Fruit fly (Drosophila melanogaster) whole organism, prepupa: ENCODE measurements around the gene trk.

Experiments
- CG10631 ChIP-seq: fragments of 200-800 bp; sonication (Bioruptor generic); optimal IDR thresholded peaks from 2 replicates; lab custom pipeline; 2016; ENCODE audit warnings: missing biosample characterization, missing genetic modification characterization
- CG10669 ChIP-seq: fragments of 200-800 bp; sonication (Bioruptor generic); optimal IDR thresholded peaks from 3 replicates; lab custom pipeline; 2018; ENCODE audit warnings: missing biosample characterization, mild to moderate bottlenecking, missing genetic modification characterization, moderate library complexity
- CG11294 ChIP-seq: fragments of 200-800 bp; sonication (Bioruptor generic); IDR thresholded peaks from 2 replicates; pipeline ENCODE4 v1.3.6; 2022; ENCODE audit warnings: missing biosample characterization, missing genetic modification characterization
- CG11762 ChIP-seq: fragments of 200-800 bp; sonication (Bioruptor generic); optimal IDR thresholded peaks from 3 replicates; lab custom pipeline; 2016; ENCODE audit warnings: missing biosample characterization, missing genetic modification characterization; ENCODE audit not compliant: insufficient read depth
- CG11902 ChIP-seq: fragments of 200-800 bp; sonication (Bioruptor generic); optimal IDR thresholded peaks from 3 replicates; lab custom pipeline; 2016; ENCODE audit warnings: missing biosample characterization, missing genetic modification characterization
- CG15336 ChIP-seq: fragments of 200-800 bp; sonication (Bioruptor generic); IDR thresholded peaks from 2 replicates; pipeline ENCODE4 v1.3.6; 2022; ENCODE audit warnings: missing biosample characterization, missing genetic modification characterization
- CG3032 ChIP-seq: fragments of 200-800 bp; optimal IDR thresholded peaks from 2 replicates; lab custom pipeline; 2019; ENCODE audit warnings: missing biosample characterization, mild to moderate bottlenecking, missing genetic modification characterization, moderate library complexity
- CG31627 ChIP-seq: fragments of 200-800 bp; sonication (Bioruptor generic); optimal IDR thresholded peaks from 3 replicates; lab custom pipeline; 2016; ENCODE audit warnings: missing biosample characterization, missing genetic modification characterization
- CG34406 ChIP-seq: fragments of 200-800 bp; sonication (Bioruptor generic); optimal IDR thresholded peaks from 3 replicates; lab custom pipeline; 2016; ENCODE audit warnings: missing biosample characterization, missing genetic modification characterization
- CG3919 ChIP-seq: fragments of 200-800 bp; sonication (Bioruptor generic); optimal IDR thresholded peaks from 3 replicates; lab custom pipeline; 2016; ENCODE audit warnings: missing biosample characterization, missing genetic modification characterization
- CG4318 ChIP-seq: fragments of 200-800 bp; sonication (Bioruptor generic); optimal IDR thresholded peaks from 3 replicates; lab custom pipeline; 2017; ENCODE audit warnings: missing biosample characterization, mild to moderate bottlenecking, missing genetic modification characterization
- CG6163 ChIP-seq: fragments of 200-800 bp; sonication (Bioruptor generic); IDR thresholded peaks from 3 replicates; pipeline ENCODE4 v1.3.6; 2022; ENCODE audit warnings: missing biosample characterization, missing genetic modification characterization
- CG6276 ChIP-seq: fragments of 200-800 bp; sonication (Bioruptor generic); optimal IDR thresholded peaks from 2 replicates; lab custom pipeline; 2017; ENCODE audit warnings: missing biosample characterization, mild to moderate bottlenecking, missing genetic modification characterization
- CG6792 ChIP-seq: fragments of 200-800 bp; sonication (Bioruptor generic); optimal IDR thresholded peaks from 3 replicates; lab custom pipeline; 2016; ENCODE audit warnings: missing biosample characterization, missing genetic modification characterization
- CG6808 ChIP-seq: fragments of 200-800 bp; sonication (Bioruptor generic); optimal IDR thresholded peaks from 3 replicates; lab custom pipeline; 2017; ENCODE audit warnings: missing biosample characterization, missing genetic modification characterization, mild to moderate bottlenecking, moderate library complexity, missing genetic modification reagents
- CG7368 ChIP-seq: fragments of 200-800 bp; sonication (Bioruptor generic); optimal IDR thresholded peaks from 3 replicates; lab custom pipeline; 2016; ENCODE audit warnings: missing biosample characterization, missing genetic modification characterization
- CG8119 ChIP-seq: fragments of 200-800 bp; sonication (Bioruptor generic); IDR thresholded peaks from 3 replicates; pipeline ENCODE4 v1.3.6; 2022; ENCODE audit warnings: missing biosample characterization, missing genetic modification characterization
- CG8319 ChIP-seq: fragments of 200-800 bp; sonication (Bioruptor generic); optimal IDR thresholded peaks from 3 replicates; lab custom pipeline; 2016; ENCODE audit warnings: missing biosample characterization, missing genetic modification characterization
- CG8632 ChIP-seq: fragments of 200-800 bp; sonication (Bioruptor generic); optimal IDR thresholded peaks from 3 replicates; lab custom pipeline; 2016; ENCODE audit warnings: missing biosample characterization, missing genetic modification characterization
- CG9139 ChIP-seq: fragments of 200-800 bp; sonication (Bioruptor generic); optimal IDR thresholded peaks from 3 replicates; lab custom pipeline; 2017; ENCODE audit warnings: missing biosample characterization, mild to moderate bottlenecking, missing genetic modification characterization
- Eip75B ChIP-seq: fragments of 200-800 bp; sonication (Bioruptor generic); optimal IDR thresholded peaks from 3 replicates; lab custom pipeline; 2016; ENCODE audit warnings: missing biosample characterization, missing genetic modification characterization
- Eip78C ChIP-seq: fragments of 200-800 bp; sonication (Bioruptor generic); peaks from one replicate; lab custom pipeline; 2016; ENCODE audit warnings: missing biosample characterization, missing genetic modification characterization
- Eip93F ChIP-seq: fragments of 200-800 bp; sonication (Bioruptor generic); optimal IDR thresholded peaks from 2 replicates; lab custom pipeline; 2016; ENCODE audit warnings: missing biosample characterization, mild to moderate bottlenecking, missing genetic modification characterization
- Ets21C ChIP-seq: fragments of 200-800 bp; sonication (Bioruptor generic); optimal IDR thresholded peaks from 3 replicates; lab custom pipeline; 2016; ENCODE audit warnings: missing biosample characterization, missing genetic modification characterization
- Ets96B ChIP-seq: fragments of 200-800 bp; optimal IDR thresholded peaks from 2 replicates; lab custom pipeline; 2019; ENCODE audit warnings: missing biosample characterization, mild to moderate bottlenecking, missing genetic modification characterization, moderate library complexity
- Gug ChIP-seq: fragments of 200-800 bp; sonication (Bioruptor generic); IDR thresholded peaks from 2 replicates; pipeline ENCODE4 v1.3.6; 2022; ENCODE audit warnings: missing biosample characterization, missing genetic modification characterization
- Hr38 ChIP-seq: sonication (Bioruptor generic); optimal IDR thresholded peaks from 2 replicates; lab custom pipeline; 2016; ENCODE audit warnings: missing biosample characterization, missing genetic modification characterization
- Hr39 ChIP-seq: fragments of 200-800 bp; sonication (Bioruptor generic); optimal IDR thresholded peaks from 2 replicates; lab custom pipeline; 2016; ENCODE audit warnings: missing biosample characterization, missing genetic modification characterization
- Hr4 ChIP-seq: fragments of 200-800 bp; sonication (Bioruptor generic); optimal IDR thresholded peaks from 3 replicates; lab custom pipeline; 2016; ENCODE audit warnings: missing biosample characterization, missing genetic modification characterization
- Lpt ChIP-seq: fragments of 200-800 bp; sonication (Bioruptor generic); optimal IDR thresholded peaks from 3 replicates; lab custom pipeline; 2016; ENCODE audit warnings: missing biosample characterization, missing genetic modification characterization
- Met ChIP-seq: fragments of 200-800 bp; sonication (Bioruptor generic); optimal IDR thresholded peaks from 3 replicates; lab custom pipeline; 2016; ENCODE audit warnings: missing biosample characterization, missing genetic modification characterization
- OdsH ChIP-seq: fragments of 200-800 bp; sonication (Bioruptor generic); optimal IDR thresholded peaks from 3 replicates; lab custom pipeline; 2016; ENCODE audit warnings: missing biosample characterization, missing genetic modification characterization
- Smox ChIP-seq: fragments of 200-800 bp; sonication (Bioruptor generic); optimal IDR thresholded peaks from 3 replicates; lab custom pipeline; 2016; ENCODE audit warnings: missing biosample characterization, missing genetic modification characterization
- Sox102F ChIP-seq: fragments of 200-800 bp; sonication (Bioruptor generic); optimal IDR thresholded peaks from 2 replicates; lab custom pipeline; 2016; ENCODE audit warnings: missing biosample characterization, mild to moderate bottlenecking, missing genetic modification characterization
- Sox14 ChIP-seq: fragments of 200-800 bp; sonication (Bioruptor generic); optimal IDR thresholded peaks from 3 replicates; lab custom pipeline; 2016; ENCODE audit warnings: missing biosample characterization, missing genetic modification characterization
- Sox15 ChIP-seq: fragments of 200-800 bp; sonication (Bioruptor generic); optimal IDR thresholded peaks from 3 replicates; lab custom pipeline; 2016; ENCODE audit warnings: missing biosample characterization, missing genetic modification characterization
- achi ChIP-seq: fragments of 200-800 bp; sonication (Bioruptor generic); optimal IDR thresholded peaks from 3 replicates; lab custom pipeline; 2016; ENCODE audit warnings: missing biosample characterization, missing genetic modification characterization
- acj6 ChIP-seq: fragments of 200-800 bp; sonication (Bioruptor generic); optimal IDR thresholded peaks from 3 replicates; lab custom pipeline; 2016; ENCODE audit warnings: missing biosample characterization, missing genetic modification characterization
- cyc ChIP-seq: fragments of 200-800 bp; sonication (Bioruptor generic); optimal IDR thresholded peaks from 3 replicates; lab custom pipeline; 2016; ENCODE audit warnings: missing biosample characterization, missing genetic modification characterization
- dac ChIP-seq: fragments of 200-800 bp; sonication (Bioruptor generic); optimal IDR thresholded peaks from 2 replicates; lab custom pipeline; 2017; ENCODE audit warnings: missing biosample characterization, mild to moderate bottlenecking, missing genetic modification characterization
- esn ChIP-seq: fragments of 200-800 bp; sonication (Bioruptor generic); optimal IDR thresholded peaks from 2 replicates; lab custom pipeline; 2016; ENCODE audit warnings: missing biosample characterization, mild to moderate bottlenecking, missing genetic modification characterization, moderate library complexity
- fd59A ChIP-seq: fragments of 200-800 bp; sonication (Bioruptor generic); optimal IDR thresholded peaks from 2 replicates; lab custom pipeline; 2017; ENCODE audit warnings: missing biosample characterization, mild to moderate bottlenecking, missing genetic modification characterization, missing genetic modification reagents
- fkh ChIP-seq: fragments of 200-800 bp; sonication (Bioruptor generic); optimal IDR thresholded peaks from 3 replicates; lab custom pipeline; 2017; ENCODE audit warnings: missing biosample characterization, mild to moderate bottlenecking, missing genetic modification characterization, moderate library complexity
- lz ChIP-seq: fragments of 200-800 bp; sonication (Bioruptor generic); optimal IDR thresholded peaks from 3 replicates; lab custom pipeline; 2016; ENCODE audit warnings: missing biosample characterization, missing genetic modification characterization
- salr ChIP-seq, 2 experiments: fragments of 200-800 bp; sonication (Bioruptor generic); optimal IDR thresholded peaks; 3 replicates each; lab custom pipeline; 2016 to 2018; ENCODE audit warnings: missing biosample characterization in 2 of 2, missing genetic modification characterization in 2 of 2, mild to moderate bottlenecking in 1 of 2
- topi ChIP-seq: fragments of 200-800 bp; sonication (Bioruptor generic); optimal IDR thresholded peaks from 3 replicates; lab custom pipeline; 2016; ENCODE audit warnings: missing biosample characterization, missing genetic modification characterization
- vri ChIP-seq: fragments of 200-800 bp; sonication (Bioruptor generic); optimal IDR thresholded peaks from 3 replicates; lab custom pipeline; 2016; ENCODE audit warnings: missing biosample characterization, mild to moderate bottlenecking, missing genetic modification characterization

trk gene

dm6 chr2L:10303786-10304185, 31.7 kb upstream of the trk start, which contains the start of gene nmd:
Gene nmd (minus strand): TSS chr2L:10303947.
- TF ChIP-seq Sox102F (GFP tag; lab: Kevin White, UChicago): no peak
- TF ChIP-seq CG31627: peak; percentile 2
- no peak for TF ChIP-seq Ets96B (tag; lab: Kevin White, UChicago)
- no peak for TF ChIP-seq CG10669
- TF ChIP-seq vri (GFP tag; lab: Kevin White, UChicago): no peak
- TF ChIP-seq esn (GFP tag; lab: Kevin White, UChicago): peak; percentile 30
- peak; percentile 45 for TF ChIP-seq Eip78C (GFP tag; lab: Kevin White, UChicago)
- no peak for TF ChIP-seq Hr4 (GFP tag; lab: Kevin White, UChicago)
- peak; percentile 34 for TF ChIP-seq Sox14 (GFP tag; lab: Kevin White, UChicago)

DNA sequence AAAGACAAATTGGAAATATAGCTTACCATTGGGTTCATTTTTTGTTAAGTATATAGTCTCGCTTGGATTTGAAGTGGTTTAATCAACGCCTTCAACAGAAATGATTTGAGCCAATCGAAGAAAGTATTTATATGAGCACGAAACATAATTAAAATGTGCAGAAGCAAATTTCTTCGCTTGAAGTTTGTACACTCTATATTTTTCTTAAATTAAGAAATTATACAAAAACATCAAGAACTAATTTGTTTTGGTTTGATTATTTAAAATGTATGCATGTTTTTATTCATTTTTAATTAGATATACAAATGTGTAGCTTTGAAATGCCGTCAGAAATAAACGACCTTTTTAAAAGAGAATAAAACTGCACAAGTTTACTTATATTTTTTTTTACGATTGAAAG, 29.8 kb upstream of the trk start, which contains the start of gene CG13138:
TSS of gene CG13138 (minus strand) at position 101 of the 400 bp plus-strand sequence.
- TF ChIP-seq fkh (GFP tag; lab: Kevin White, UChicago) (no peak), acj6 (GFP tag; lab: Kevin White, UChicago) (no peak), Hr4 (GFP tag; lab: Kevin White, UChicago) (no peak), Eip78C (GFP tag; lab: Kevin White, UChicago) (peak; percentile 42), Ets21C (GFP tag; lab: Kevin White, UChicago) (no peak)

dm6 chr2L:10299810-10300147, 27.7 kb upstream of the trk start, which contains the start of gene CYLD:
Gene CYLD (minus strand): TSS chr2L:10299847.
- TF ChIP-seq Ets96B (tag; lab: Kevin White, UChicago) (peak; percentile 67), salr (GFP tag; optimal IDR thresholded peaks at IDR 0.05; lab: Kevin White, UChicago) (peak in 1 of 2 experiments; percentile 22), Ets21C (GFP tag; lab: Kevin White, UChicago) (peak; percentile 18), Hr38 (GFP tag; lab: Kevin White, UChicago) (no peak), dac (no peak), achi (GFP tag; lab: Kevin White, UChicago) (peak; percentile 75), CG8119 (GFP tag; lab: Robert Waterston, UW) (peak; percentile 71; the same call in 2 of the 3 replicates), esn (GFP tag; lab: Kevin White, UChicago) (peak; percentile 75), CG8632 (GFP tag; lab: Kevin White, UChicago) (peak; percentile 62), CG3919 (GFP tag; lab: Kevin White, UChicago) (no peak), topi (GFP tag; lab: Kevin White, UChicago) (peak; percentile 50), OdsH (GFP tag; lab: Kevin White, UChicago) (peak; percentile 74), Sox15 (GFP tag; lab: Kevin White, UChicago) (peak; percentile 13), Sox102F (GFP tag; lab: Kevin White, UChicago) (no peak), Hr4 (GFP tag; lab: Kevin White, UChicago) (peak; percentile 61), CG10631 (peak; percentile 62), CG11762 (GFP tag; lab: Kevin White, UChicago) (peak; percentile 36), CG9139 (GFP tag; lab: Kevin White, UChicago) (no peak), CG11902 (no peak), CG11294 (GFP tag; lab: Robert Waterston, UW) (no peak), Gug (GFP tag; lab: Robert Waterston, UW) (no peak), lz (GFP tag; lab: Kevin White, UChicago) (peak; percentile 47), Hr39 (no peak), CG7368 (no peak), CG34406 (no peak), fd59A (GFP tag; lab: Kevin White, UChicago) (no peak), CG6276 (no peak), cyc (GFP tag; lab: Kevin White, UChicago) (peak; percentile 57), Smox (no peak), CG6792 (GFP tag; lab: Kevin White, UChicago) (peak; percentile 51), CG3032 (peak; percentile 70), CG15336 (peak; percentile 85), Eip93F (GFP tag; lab: Kevin White, UChicago) (no peak), CG6163 (GFP tag; lab: Robert Waterston, UW) (no peak), Met (GFP tag; lab: Kevin White, UChicago) (peak; percentile 62), CG6808 (no peak), CG4318 (GFP tag; lab: Kevin White, UChicago) (no peak), Lpt (GFP tag; lab: Kevin White, UChicago) (peak; percentile 35), Eip75B (GFP tag; lab: Kevin White, UChicago) (peak; percentile 50), CG8319 (no peak), CG10669 (peak; percentile 25), Sox14 (GFP tag; lab: Kevin White, UChicago) (peak; percentile 41), CG31627 (peak; percentile 39), acj6 (GFP tag; lab: Kevin White, UChicago) (peak; percentile 60)
